Worm (Caenorhabditis elegans) whole organism, L4/young adult: Measurements from ENCODE around the gene F32D8.4.
A peak's percentile ranks its signal among the peaks of the same experiment; 100 is the strongest.

Source experiments
- W03F9.2 ChIP-seq: fragments of 150-350 bp; optimal IDR thresholded peaks from 2 replicates; lab custom pipeline; 2014; ENCODE audit warnings: missing biosample characterization, missing genetic modification characterization
- dao-5 ChIP-seq: sonication (generic microtip); optimal IDR thresholded peaks from 2 replicates; lab custom pipeline; 2016; ENCODE audit warnings: missing genotype, missing genetic modification characterization, moderate library complexity, missing compliant biosample characterization
- him-1 ChIP-seq: sonication (generic microtip); optimal IDR thresholded peaks from 2 replicates; lab custom pipeline; 2016; ENCODE audit warnings: missing genotype, missing genetic modification reagents, missing genetic modification characterization, missing compliant biosample characterization

The F32D8.4 gene

DNA sequence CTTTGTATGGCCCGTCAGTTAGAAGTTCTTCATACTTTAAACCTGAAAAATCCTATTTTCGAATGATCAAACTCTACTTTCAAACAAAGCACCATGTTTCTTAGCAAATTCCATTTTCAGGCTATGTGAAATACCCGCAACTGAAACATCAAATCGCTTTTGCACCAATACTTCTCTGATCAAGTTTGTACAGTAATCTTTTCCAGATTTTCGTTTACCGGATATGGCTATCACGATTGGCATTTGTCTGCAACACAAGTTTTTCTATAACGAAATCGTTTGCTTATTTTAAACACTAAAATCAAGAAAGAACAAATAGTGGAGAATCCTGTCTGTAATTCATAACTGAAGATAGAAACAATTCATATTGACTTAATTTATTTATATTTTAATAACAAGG is 2.9 kb upstream of the F32D8.4 start, which contains the start of gene F32D8.13:
Gene F32D8.13 (minus strand): TSS at position 249 of the 400 bp plus-strand sequence.
- TF ChIP-seq dao-5 (tag; lab: Kevin White, UChicago) (no peak), W03F9.2 (tag; lab: Kevin White, UChicago) (no peak), him-1 (tag; lab: Kevin White, UChicago) (no peak)

DNA sequence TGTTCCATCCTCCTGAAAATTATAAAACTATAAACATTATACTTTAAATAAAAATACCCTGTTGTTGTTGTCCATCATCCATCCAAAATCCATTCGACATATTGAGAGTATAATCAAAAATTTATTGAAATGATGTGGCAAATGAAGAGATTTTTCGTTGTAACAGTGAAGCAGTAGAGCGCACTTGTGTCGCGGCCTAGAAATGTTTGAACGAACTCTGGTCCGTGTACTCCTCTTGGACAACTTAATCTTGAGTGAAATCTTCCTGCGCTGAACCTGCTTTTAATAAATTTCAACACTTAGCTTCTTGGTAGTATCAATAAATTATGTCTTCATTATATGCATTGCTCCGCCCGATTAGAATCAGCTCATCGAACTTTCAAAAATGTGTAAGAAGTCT is 1.2 kb upstream of the F32D8.4 start, which contains the start of the genes F32D8.14 and F32D8.5:
Gene F32D8.14 (minus strand): TSS at position 188 of the 400 bp plus-strand sequence.
Gene F32D8.5 (plus strand): TSS at position 200 of the 400 bp plus-strand sequence.
- TF ChIP-seq him-1 (tag; lab: Kevin White, UChicago) = peak; percentile 33
- no peak for TF ChIP-seq dao-5 (tag; lab: Kevin White, UChicago)
- peak; percentile 92 for TF ChIP-seq W03F9.2 (tag; lab: Kevin White, UChicago)

DNA sequence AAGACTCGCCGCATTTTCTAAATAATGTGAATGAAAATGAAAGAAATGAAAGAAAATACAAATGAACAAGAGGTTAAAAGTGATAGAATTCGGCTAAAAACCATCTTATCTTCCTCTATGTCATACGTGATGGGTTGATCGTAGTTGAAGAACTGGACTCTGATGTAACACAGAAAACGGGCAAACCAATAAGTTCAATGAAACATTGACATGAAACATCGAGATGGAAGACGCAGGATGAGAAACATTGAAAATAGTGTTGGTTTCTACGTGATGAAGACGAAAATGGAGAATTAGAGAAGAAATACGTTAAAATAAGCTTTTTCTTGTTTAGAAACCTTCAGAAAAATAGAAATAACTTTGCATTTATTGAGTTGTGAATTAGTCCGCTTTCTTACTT is 2.4 kb downstream of the F32D8.4 start, which contains the start of gene F32D8.12:
Gene F32D8.12 (minus strand): TSS at position 48 of the 400 bp plus-strand sequence.
- no peak for TF ChIP-seq W03F9.2 (tag; lab: Kevin White, UChicago)
- TF ChIP-seq him-1 (tag; lab: Kevin White, UChicago) = no peak
- TF ChIP-seq dao-5 (tag; lab: Kevin White, UChicago) = no peak

DNA sequence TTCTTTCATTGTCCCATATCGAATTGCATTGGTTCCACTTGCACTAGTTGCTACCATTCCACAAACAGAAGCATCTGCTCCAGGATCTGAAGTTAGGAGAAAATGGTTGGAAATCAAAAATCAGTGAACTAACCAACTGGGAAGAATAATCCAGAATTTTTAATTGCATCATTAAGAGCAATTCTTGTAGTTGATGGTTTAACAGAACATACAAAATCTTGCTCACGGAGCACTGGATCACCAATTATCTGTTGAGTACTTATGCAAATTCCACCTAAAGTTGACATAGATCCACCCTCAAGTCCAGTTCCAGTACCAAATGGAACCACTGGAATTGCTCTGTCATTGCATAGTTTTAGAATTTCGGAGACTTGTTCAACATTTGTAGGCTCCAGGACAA is 3.6 kb downstream of the F32D8.4 start:
- TF ChIP-seq W03F9.2 (tag; lab: Kevin White, UChicago) (no peak), dao-5 (tag; lab: Kevin White, UChicago) (no peak), him-1 (tag; lab: Kevin White, UChicago) (no peak)

DNA sequence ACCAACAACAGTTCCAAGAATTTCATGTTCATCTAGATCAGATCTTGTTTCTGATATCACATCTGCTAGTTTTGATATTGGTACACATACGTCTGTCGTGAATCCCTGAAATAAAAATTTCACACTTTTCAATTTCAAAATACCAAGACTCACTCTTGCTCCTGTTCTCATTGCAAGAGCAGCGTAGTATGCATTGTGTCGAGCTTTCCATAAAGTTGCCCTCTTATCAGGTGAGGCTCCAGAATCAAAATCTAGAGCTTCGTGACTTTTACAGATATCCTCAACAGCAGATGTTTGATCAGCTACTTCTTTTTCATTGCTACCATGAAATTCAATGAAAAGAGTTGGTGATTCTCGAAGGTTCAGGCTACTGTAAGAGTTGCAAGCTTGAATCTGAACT is 4.3 kb downstream of the F32D8.4 start, which contains the start of gene F32D8.11:
Gene F32D8.11 (minus strand): TSS at position 101 of the 400 bp plus-strand sequence.
- TF ChIP-seq him-1 (tag; lab: Kevin White, UChicago) (no peak), dao-5 (tag; lab: Kevin White, UChicago) (no peak), W03F9.2 (tag; lab: Kevin White, UChicago) (no peak)

DNA sequence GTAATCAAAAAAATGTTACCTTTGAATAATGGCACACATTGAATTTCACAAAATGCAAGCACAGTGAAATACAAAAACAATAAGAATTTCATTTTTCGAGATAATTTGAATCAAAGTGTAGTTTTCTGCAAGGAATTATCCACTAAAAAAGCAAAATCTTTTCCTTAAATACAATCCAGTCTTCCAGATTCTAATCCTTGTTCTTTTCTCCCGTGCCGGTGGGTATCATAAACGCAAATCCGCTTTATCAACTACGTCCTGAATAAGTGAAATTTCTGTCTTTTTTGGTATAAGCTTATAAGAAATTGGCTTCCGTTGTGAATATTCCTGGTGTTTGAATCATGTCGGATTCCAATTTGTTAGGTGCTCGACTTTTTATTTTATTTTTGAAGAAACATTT is 5.2 kb downstream of the F32D8.4 start:
- TF ChIP-seq him-1 (tag; lab: Kevin White, UChicago) (no peak), dao-5 (tag; lab: Kevin White, UChicago) (no peak), W03F9.2 (tag; lab: Kevin White, UChicago) (no peak)

DNA sequence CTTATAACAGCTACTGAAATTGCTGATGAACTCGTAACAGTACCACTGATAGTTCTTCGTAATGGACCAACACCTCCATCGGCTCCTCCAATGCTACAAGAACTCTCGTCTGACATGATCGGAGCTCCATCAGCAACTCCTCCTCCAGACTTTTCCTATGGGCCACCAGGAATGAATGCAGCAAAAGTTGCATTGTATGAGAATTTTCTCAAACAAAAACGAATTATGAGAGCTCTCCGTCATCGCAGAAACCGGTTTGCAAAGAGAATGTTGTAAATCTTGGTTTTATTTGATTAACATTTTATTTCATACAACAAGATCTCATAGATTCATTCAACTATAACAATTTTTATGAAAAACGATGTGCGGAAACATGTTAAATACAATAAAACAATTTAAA is 5.8 kb downstream of the F32D8.4 start:
- TF ChIP-seq him-1 (tag; lab: Kevin White, UChicago) (no peak), W03F9.2 (tag; lab: Kevin White, UChicago) (no peak), dao-5 (tag; lab: Kevin White, UChicago) (no peak)

DNA sequence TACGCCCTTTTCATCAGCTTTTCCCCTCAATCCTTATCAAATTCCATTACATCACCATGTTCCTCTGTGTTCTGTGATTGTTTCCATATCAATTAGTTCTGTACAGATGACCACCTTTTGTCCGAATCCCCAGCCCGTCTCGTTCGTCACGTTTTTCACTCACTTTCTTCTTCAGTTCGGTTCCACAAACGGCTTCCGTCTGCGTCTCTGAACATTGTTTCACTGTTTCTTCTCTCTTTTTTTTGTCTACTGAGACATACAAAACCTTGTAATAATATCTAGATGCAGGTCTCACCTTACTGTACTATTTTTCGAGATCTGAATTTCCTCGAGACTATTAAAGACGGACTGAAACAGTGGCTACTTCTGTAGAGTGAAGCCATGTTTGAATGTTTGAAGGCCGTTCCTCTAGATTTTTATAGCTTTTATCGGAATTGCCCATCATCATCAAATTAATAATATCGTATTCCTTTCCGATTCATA is 6.9 kb downstream of the F32D8.4 start, which contains the start of gene F32D8.3:
Gene F32D8.3 (plus strand): TSS at position 433 of the 483 bp plus-strand sequence.
- TF ChIP-seq him-1 (tag; lab: Kevin White, UChicago) (no peak), W03F9.2 (tag; lab: Kevin White, UChicago) (no peak), dao-5 (tag; lab: Kevin White, UChicago) (no peak)

DNA sequence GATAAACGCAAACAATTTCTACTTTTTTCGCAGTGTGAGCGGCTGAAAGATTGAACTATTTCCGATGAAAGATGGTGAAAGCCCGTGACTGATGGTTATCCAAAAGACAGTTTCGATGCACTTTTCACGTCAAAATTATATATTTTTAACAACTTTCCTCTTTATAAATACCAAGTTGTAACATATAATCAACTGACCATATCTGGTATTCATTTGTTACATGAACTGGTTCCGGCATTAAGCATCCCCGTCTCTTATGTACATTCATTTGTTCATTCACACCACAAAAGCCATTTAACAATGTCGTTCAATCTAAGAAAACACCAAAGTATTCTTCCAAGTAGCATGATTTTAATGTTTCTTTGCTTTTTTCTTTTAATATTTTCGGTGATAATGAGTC is 9.9 kb downstream of the F32D8.4 start, which contains the start of gene F32D8.2:
Gene F32D8.2 (plus strand): TSS at position 301 of the 400 bp plus-strand sequence.
- TF ChIP-seq W03F9.2 (tag; lab: Kevin White, UChicago) (no peak), dao-5 (tag; lab: Kevin White, UChicago) (no peak), him-1 (tag; lab: Kevin White, UChicago) (no peak)

DNA sequence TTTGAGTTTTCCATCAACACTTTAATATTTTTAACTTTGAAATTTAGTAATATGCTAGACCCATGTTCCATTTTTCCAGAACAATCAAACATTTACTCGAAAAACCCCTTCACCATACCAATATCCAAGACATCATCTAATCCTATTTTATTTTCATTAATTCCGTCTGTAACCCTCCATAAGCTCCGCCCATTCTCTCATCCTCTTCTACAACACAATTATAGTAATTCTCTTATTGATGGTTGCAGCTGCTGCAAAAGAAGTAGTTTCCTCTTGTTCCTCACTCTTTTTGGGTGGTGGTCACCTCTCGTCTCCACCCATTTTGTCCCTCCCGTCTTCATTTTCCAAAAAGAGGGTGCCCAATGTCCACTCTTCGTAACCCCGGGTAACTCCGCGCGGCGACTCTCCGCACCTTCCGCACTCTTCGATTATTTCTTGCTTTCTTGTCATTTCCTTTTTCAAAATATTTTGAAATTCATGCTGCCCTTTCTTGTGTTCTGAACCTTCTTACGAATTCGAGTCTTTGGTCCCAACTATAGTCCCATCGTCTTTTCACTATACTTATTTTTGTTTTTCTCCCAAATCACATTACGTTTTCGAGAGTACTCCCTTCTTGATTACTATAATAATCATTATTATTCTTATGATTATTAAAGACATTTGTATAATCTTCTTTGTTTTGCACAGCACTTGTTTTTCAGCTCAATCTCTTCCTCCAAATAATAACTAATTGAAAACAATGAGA is 13.1 kb downstream of the F32D8.4 start, which contains the start of gene F32D8.1:
Gene F32D8.1 (plus strand): TSS at position 695 of the 745 bp plus-strand sequence.
- TF ChIP-seq dao-5 (tag; lab: Kevin White, UChicago) (no peak), him-1 (tag; lab: Kevin White, UChicago) (no peak), W03F9.2 (tag; lab: Kevin White, UChicago) (no peak)

DNA sequence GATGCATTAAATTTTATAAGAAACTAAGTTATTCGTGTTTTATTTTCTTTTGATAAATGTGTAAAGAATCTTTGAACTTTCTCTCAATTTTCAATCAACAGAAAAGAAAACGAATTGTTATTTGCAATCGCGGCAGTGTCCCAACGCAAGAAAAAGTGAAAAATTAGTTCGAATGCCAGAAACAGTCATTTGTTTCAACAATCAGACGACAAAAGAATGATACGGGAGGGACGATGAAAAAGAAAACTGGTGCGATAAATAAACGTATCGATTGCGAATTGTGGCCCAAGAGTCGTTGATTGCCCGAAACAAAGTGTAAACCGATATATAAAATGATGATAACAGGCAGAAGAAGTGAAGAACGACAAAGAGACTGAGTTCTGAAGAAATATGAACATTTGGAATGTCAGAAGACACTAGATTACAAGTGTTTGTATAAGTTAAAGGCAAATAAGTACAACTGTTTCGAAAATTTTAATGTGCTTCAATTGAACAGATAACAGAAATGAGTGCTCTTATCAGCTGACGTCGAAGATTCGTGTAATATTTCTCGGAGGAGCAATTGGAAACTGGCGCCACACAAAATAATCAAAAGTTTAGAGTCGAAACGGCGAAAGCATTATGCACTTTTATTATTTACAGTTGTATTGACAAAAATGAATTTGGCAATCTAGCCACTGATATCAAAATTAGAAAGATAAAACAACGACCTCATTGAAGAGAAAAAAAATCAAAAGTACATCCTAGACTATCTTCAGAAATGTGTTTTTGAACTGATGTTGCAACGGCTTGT is 15.4 kb downstream of the F32D8.4 start:
- TF ChIP-seq him-1 (tag; lab: Kevin White, UChicago) (no peak), dao-5 (tag; lab: Kevin White, UChicago) (no peak), W03F9.2 (tag; lab: Kevin White, UChicago) (no peak)

DNA sequence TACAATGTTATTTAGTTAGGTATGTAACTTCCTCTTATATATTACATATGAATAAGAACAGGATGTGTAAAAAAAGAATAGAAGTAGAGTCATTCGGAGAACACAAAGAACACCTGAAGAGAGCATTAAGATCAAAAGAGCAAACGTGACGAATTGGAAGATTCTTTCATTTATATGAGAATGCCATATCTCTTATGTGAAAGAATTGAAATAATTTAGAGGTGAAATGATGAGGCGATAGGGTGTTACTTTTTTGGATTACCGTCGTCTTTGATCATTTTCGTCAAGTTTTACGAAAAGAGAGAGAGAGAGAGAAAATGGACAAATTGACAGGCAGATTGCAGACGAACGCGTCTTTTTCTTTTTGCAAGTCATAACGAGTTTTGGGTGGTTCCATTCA is 16.8 kb downstream of the F32D8.4 start:
- no peak for TF ChIP-seq W03F9.2 (tag; lab: Kevin White, UChicago)
- TF ChIP-seq him-1 (tag; lab: Kevin White, UChicago) = no peak
- TF ChIP-seq dao-5 (tag; lab: Kevin White, UChicago) = no peak
